Fruit fly (Drosophila melanogaster) whole organism, embryonic: ENCODE results near the gene Lst8.
A peak's percentile ranks its signal among the peaks of the same experiment; 100 is the strongest.

ENCODE experiments used
- CG2199 ChIP-seq: fragments of 200-800 bp; sonication (Bioruptor generic); IDR thresholded peaks from 3 replicates; pipeline ENCODE4 v1.3.6; 2022; ENCODE audit warnings: missing biosample characterization, missing genetic modification characterization
- CG2678 ChIP-seq: fragments of 200-800 bp; sonication (Bioruptor generic); optimal IDR thresholded peaks from 3 replicates; lab custom pipeline; 2019; ENCODE audit warnings: missing biosample characterization, mild to moderate bottlenecking, missing genetic modification characterization, moderate library complexity
- CG6689 ChIP-seq: fragments of 200-800 bp; sonication (Bioruptor generic); IDR thresholded peaks from 2 replicates; pipeline ENCODE4 v1.3.6; 2022; ENCODE audit warnings: missing biosample characterization, missing genetic modification characterization
- Scr ChIP-seq: fragments of 200-800 bp; sonication (Bioruptor generic); IDR thresholded peaks from 2 replicates; pipeline ENCODE4 v1.3.6; 2022; ENCODE audit warnings: missing biosample characterization, missing genetic modification characterization; ENCODE audit not compliant: partially characterized antibody
- toy ChIP-seq: fragments of 200-800 bp; sonication (Bioruptor generic); IDR thresholded peaks from 2 replicates; pipeline ENCODE4 v1.3.6; 2022; ENCODE audit warnings: missing biosample characterization, missing genetic modification characterization
- z ChIP-seq: fragments of 200-800 bp; sonication (Bioruptor generic); IDR thresholded peaks from 3 replicates; pipeline ENCODE4 v1.3.6; 2022; ENCODE audit warnings: missing biosample characterization, missing genetic modification characterization

DNA sequence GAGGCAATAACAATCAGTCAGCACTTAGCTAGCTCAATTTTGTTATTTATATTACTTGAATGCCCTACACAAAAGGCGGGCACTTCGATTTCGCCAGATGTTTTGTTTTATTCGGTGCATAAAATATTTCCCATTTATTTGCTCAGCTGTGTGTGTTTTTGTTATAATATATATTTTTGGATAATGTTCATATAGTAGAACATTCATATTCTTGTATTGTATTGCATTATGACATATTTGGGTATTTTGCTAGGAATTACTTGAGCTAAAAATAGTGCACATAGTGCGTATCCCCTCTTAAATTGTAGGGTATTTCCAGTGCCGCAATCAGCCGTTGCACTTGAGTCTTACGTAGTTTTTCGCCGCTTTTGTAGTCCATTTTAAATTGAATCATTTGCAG lies 15.8 kb downstream of the Lst8 start:
- peak; percentile 55 for TF ChIP-seq CG6689
- TF ChIP-seq z (GFP tag; lab: Robert Waterston, UW) = no peak
- TF ChIP-seq CG2678 = peak; percentile 72
- TF ChIP-seq CG2199 (GFP tag; lab: Robert Waterston, UW) = no peak
- TF ChIP-seq toy (GFP tag; lab: Robert Waterston, UW) = no peak
- TF ChIP-seq Scr = no peak
